Worm (Caenorhabditis elegans): Measurements from ENCODE around the gene ubc-9.
A peak's percentile ranks its signal among the peaks of the same experiment; 100 is the strongest.

Gene ubc-9

DNA sequence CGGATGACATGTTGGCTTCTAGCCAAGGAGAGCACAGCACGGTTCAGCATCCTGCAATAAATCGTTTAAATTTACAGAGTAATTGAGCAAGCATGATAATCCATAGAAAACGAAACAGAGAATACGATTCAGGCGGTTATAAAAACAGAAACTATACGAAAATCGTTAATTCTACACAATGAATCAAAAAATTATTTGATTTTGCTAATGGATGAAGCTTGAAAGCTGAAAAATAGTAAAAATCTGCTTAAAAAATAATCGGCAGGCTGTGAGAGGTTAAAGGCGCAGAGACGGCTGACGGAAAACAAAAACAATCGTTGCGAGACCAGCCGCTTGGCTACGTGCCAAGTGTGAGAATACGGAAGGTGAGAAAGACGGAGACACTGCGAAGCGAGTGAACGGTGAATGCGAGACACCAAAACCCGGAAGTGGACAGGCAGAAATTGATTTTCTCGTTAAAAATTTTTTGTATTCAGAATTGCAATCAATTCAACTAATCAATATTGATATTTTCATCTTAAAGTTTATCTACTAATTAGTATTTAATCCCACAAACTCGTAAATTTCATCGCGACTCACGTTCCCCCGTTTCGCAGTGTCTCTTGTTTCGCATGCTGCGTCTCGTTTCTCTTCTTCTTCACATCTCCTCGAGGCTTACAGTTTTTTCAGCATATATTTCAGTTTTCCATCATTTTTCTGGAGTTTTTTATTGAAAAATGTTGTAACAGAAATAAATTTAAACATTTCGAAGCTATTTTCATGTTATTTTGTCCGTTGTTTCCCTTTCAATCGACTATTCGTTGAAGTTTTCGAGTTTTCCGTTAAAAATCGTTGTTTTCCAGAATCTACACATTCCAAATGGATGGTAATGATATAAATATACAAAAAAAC lies 9.6 kb downstream of the ubc-9 start, which contains the start of the genes F29B9.11 and jmjd-1.2 (continued):
- no peak for TF ChIP-seq ccch-3 (GFP tag; optimal IDR thresholded peaks at IDR 0.05)
- TF ChIP-seq sptf-2 (GFP tag; optimal IDR thresholded peaks at IDR 0.05): no peak
- no peak for TF ChIP-seq Y53F4B.3 (GFP tag; IDR thresholded peaks at IDR 0.05)
- TF ChIP-seq attf-6 (GFP tag; IDR thresholded peaks at IDR 0.05): no peak
- peak; percentile 96 for TF ChIP-seq dox-1 (GFP tag; IDR thresholded peaks at IDR 0.05)
- peak; percentile 75 for TF ChIP-seq hsf-1 (GFP tag; IDR thresholded peaks at IDR 0.05)
- no peak for TF ChIP-seq F39B2.1 (GFP tag; IDR thresholded peaks at IDR 0.05)
- no peak for TF ChIP-seq lin-26 (GFP tag; IDR thresholded peaks at IDR 0.05)
- no peak for TF ChIP-seq F55B11.4 (tag; optimal IDR thresholded peaks at IDR 0.05; ENCODE audit: borderline replicate concordance, insufficient read depth)
- peak; percentile 0 for TF ChIP-seq F23B12.7 (tag; optimal IDR thresholded peaks at IDR 0.05; ENCODE audit: insufficient read depth)
- peak; percentile 63; the same call in 1 of the 2 replicates for TF ChIP-seq cebp-1 (GFP tag; IDR thresholded peaks at IDR 0.05)
- TF ChIP-seq cebp-1 (tag; optimal IDR thresholded peaks at IDR 0.05): peak; percentile 86
- TF ChIP-seq nhr-179 (tag; optimal IDR thresholded peaks at IDR 0.05): no peak
- peak; percentile 50 for TF ChIP-seq xnd-1 (tag; optimal IDR thresholded peaks at IDR 0.05)
- no peak for TF ChIP-seq ztf-22 (GFP tag; optimal IDR thresholded peaks at IDR 0.05)
- peak; percentile 82 for TF ChIP-seq ztf-18 (tag; optimal IDR thresholded peaks at IDR 0.05)
- TF ChIP-seq ets-4 (GFP tag; optimal IDR thresholded peaks at IDR 0.05): no peak
- no peak for TF ChIP-seq sdz-38 (tag; optimal IDR thresholded peaks at IDR 0.05)

DNA sequence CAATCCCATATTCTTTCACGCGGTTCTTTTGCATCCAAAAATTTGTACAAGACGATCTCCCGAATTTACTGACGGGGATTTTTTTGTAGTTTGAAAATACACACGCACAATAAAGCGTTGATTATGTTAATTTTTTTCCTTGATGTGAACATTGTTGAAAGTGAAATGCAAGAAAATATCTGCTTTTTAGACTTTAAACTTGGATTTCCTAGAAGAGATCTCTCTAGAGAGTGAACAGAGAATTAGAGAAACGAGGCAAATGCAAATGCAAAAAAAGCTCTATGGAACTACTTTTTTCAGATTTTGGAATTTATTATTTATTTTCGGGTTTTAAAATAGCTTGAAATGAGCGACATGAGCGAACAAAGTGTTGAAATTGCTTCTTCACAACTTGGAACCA lies 14.2 kb downstream of the ubc-9 start, which contains the start of gene F29B9.1:
F29B9.1 (plus strand) TSS at position 301 of the 400 bp plus-strand sequence.
- TF ChIP-seq mel-28 (tag; optimal IDR thresholded peaks at IDR 0.05; ENCODE audit: borderline replicate concordance): no peak
- TF ChIP-seq ets-4 (GFP tag; optimal IDR thresholded peaks at IDR 0.05): no peak
- no peak for TF ChIP-seq let-526 (GFP tag; IDR thresholded peaks at IDR 0.05)
- no peak for TF ChIP-seq rcor-1 (GFP tag; IDR thresholded peaks at IDR 0.05)
- TF ChIP-seq nhr-27 (tag; optimal IDR thresholded peaks at IDR 0.05): no peak
- no peak for TF ChIP-seq F23B12.7 (tag; optimal IDR thresholded peaks at IDR 0.05; ENCODE audit: insufficient read depth)
- no peak for TF ChIP-seq F49E8.2 (tag; optimal IDR thresholded peaks at IDR 0.05; ENCODE audit: insufficient read depth)
- TF ChIP-seq Y53G8AR.9 (GFP tag; conservative IDR thresholded peaks at IDR 0.05): no peak
- no peak for TF ChIP-seq hmg-20 (GFP tag; IDR thresholded peaks at IDR 0.05)
- no peak for TF ChIP-seq F57C9.4 (tag; optimal IDR thresholded peaks at IDR 0.05)
- TF ChIP-seq atf-7 (tag; optimal IDR thresholded peaks at IDR 0.05): no peak
- TF ChIP-seq lin-54 (GFP tag; optimal IDR thresholded peaks at IDR 0.05): peak; percentile 3
- peak; percentile 25 for TF ChIP-seq snpc-1.3 (tag; optimal IDR thresholded peaks at IDR 0.05; ENCODE audit: insufficient read depth)
- TF ChIP-seq egl-18 (GFP tag; IDR thresholded peaks at IDR 0.05): no peak
- no peak for TF ChIP-seq nfya-1 (tag; optimal IDR thresholded peaks at IDR 0.05; ENCODE audit: borderline replicate concordance, insufficient read depth)
- 0 out of 2 replicates have a peak, but pooled peaks have one; percentile 29 for TF ChIP-seq F33H1.4 (GFP tag; IDR thresholded peaks at IDR 0.05)
- no peak for TF ChIP-seq snpc-4 (GFP tag; optimal IDR thresholded peaks at IDR 0.05)
- TF ChIP-seq snpc-4 (tag; optimal IDR thresholded peaks at IDR 0.05): peak in 1 of 4 experiments; percentile 26
- no peak for TF ChIP-seq K11D2.4 (GFP tag; IDR thresholded peaks at IDR 0.05)
- TF ChIP-seq madf-8 (GFP tag; conservative IDR thresholded peaks at IDR 0.05): no peak
- no peak for TF ChIP-seq ztf-3 (GFP tag; optimal IDR thresholded peaks at IDR 0.05)
- TF ChIP-seq repo-1 (tag; optimal IDR thresholded peaks at IDR 0.05): peak; percentile 15
- no peak for TF ChIP-seq mes-4 (tag; optimal IDR thresholded peaks at IDR 0.05)

All from whole organism, young adult.